Fruit fly (Drosophila melanogaster) whole organism, embryonic: Measurements from ENCODE around the gene NaPi-III.

Experiments
- CG12769 ChIP-seq: fragments of 200-800 bp; sonication (Bioruptor generic); optimal IDR thresholded peaks from 2 replicates; lab custom pipeline; 2019; ENCODE audit warnings: missing biosample characterization, mild to moderate bottlenecking, missing genetic modification characterization, moderate library complexity
- CG14965 ChIP-seq: fragments of 200-800 bp; sonication (Bioruptor generic); optimal IDR thresholded peaks from 2 replicates; lab custom pipeline; 2016; ENCODE audit warnings: missing biosample characterization, missing genetic modification characterization, borderline replicate concordance
- CG15073 ChIP-seq: fragments of 200-800 bp; sonication (Bioruptor generic); optimal IDR thresholded peaks from 2 replicates; lab custom pipeline; 2016; ENCODE audit warnings: missing biosample characterization, missing genetic modification characterization
- CG17361 ChIP-seq: fragments of 200-800 bp; sonication (Bioruptor generic); IDR thresholded peaks from 3 replicates; pipeline ENCODE4 v1.3.6; 2022; ENCODE audit warnings: missing biosample characterization, missing genetic modification characterization
- CG18619 ChIP-seq: fragments of 200-800 bp; sonication (Bioruptor generic); optimal IDR thresholded peaks from 3 replicates; lab custom pipeline; 2017; ENCODE audit warnings: missing biosample characterization, mild to moderate bottlenecking, missing genetic modification characterization
- CG30403 ChIP-seq: fragments of 200-800 bp; sonication (Bioruptor generic); optimal IDR thresholded peaks from 3 replicates; lab custom pipeline; 2016; ENCODE audit warnings: missing biosample characterization, missing genetic modification characterization
- CG3726 ChIP-seq: fragments of 200-800 bp; sonication (Bioruptor generic); IDR thresholded peaks from 3 replicates; pipeline ENCODE4, ENCODE4 v1.3.6; 2022; ENCODE audit warnings: missing biosample characterization, missing genetic modification characterization
- CG42726 ChIP-seq: fragments of 200-800 bp; sonication (Bioruptor generic); IDR thresholded peaks from 2 replicates; pipeline ENCODE4 v1.3.6; 2022; ENCODE audit warnings: missing biosample characterization, missing genetic modification characterization; ENCODE audit not compliant: partially characterized antibody
- CG6254 ChIP-seq: fragments of 200-800 bp; sonication (Bioruptor generic); optimal IDR thresholded peaks from 3 replicates; lab custom pipeline; 2017; ENCODE audit warnings: mild to moderate bottlenecking, missing biosample characterization, missing genetic modification reagents, missing genetic modification characterization
- CG7556 ChIP-seq: fragments of 200-800 bp; sonication (Bioruptor generic); optimal IDR thresholded peaks from 2 replicates; lab custom pipeline; 2017; ENCODE audit warnings: missing biosample characterization, mild to moderate bottlenecking, missing genetic modification characterization
- CG7786 ChIP-seq: fragments of 200-800 bp; sonication (Bioruptor generic); optimal IDR thresholded peaks from 2 replicates; lab custom pipeline; 2016; ENCODE audit warnings: missing biosample characterization, missing genetic modification characterization
- CG7839 ChIP-seq: fragments of 200-800 bp; sonication (Bioruptor generic); optimal IDR thresholded peaks from 3 replicates; lab custom pipeline; 2018; ENCODE audit warnings: missing biosample characterization, mild to moderate bottlenecking, missing genetic modification characterization, moderate library complexity
- CTCF ChIP-seq: fragments of 200-800 bp; sonication (Bioruptor generic); optimal IDR thresholded peaks from 2 replicates; lab custom pipeline; 2017; ENCODE audit warnings: missing biosample characterization, mild to moderate bottlenecking, missing genetic modification characterization, moderate library complexity
- CkIIα-i1 ChIP-seq: fragments of 200-800 bp; sonication (Bioruptor generic); IDR thresholded peaks from 2 replicates; pipeline ENCODE4 v1.3.6; 2022; ENCODE audit warnings: missing biosample characterization, missing genetic modification characterization
- D19B ChIP-seq: fragments of 200-800 bp; sonication (Bioruptor generic); optimal IDR thresholded peaks from 2 replicates; lab custom pipeline; 2017; ENCODE audit warnings: missing biosample characterization, mild to moderate bottlenecking, missing genetic modification characterization
- Dfd ChIP-seq, 2 experiments: fragments of >200 bp; optimal IDR thresholded peaks; 2 replicates each; lab custom pipeline; 2017; ENCODE audit warnings: missing biosample characterization in 2 of 2, missing genetic modification characterization in 2 of 2
- Eip74EF ChIP-seq, 2 experiments: fragments of 200-800 bp in 1 of 2; fragments of >200 bp in 1 of 2; sonication (Bioruptor generic) in 1 of 2; optimal IDR thresholded peaks; 2 replicates each; lab custom pipeline; 2017 to 2019; ENCODE audit warnings: missing biosample characterization in 2 of 2, missing genetic modification characterization in 2 of 2, mild to moderate bottlenecking in 1 of 2, moderate library complexity in 1 of 2
- Gsc ChIP-seq: fragments of 200-800 bp; sonication (Bioruptor generic); IDR thresholded peaks from 2 replicates; pipeline ENCODE4 v1.3.6; 2022; ENCODE audit warnings: missing biosample characterization, missing genetic modification characterization
- H2.0 ChIP-seq: fragments of 200-800 bp; sonication (Bioruptor generic); IDR thresholded peaks from 2 replicates; pipeline ENCODE4 v1.3.6; 2022; ENCODE audit warnings: missing biosample characterization, missing genetic modification characterization
- HLH4C ChIP-seq: fragments of 200-800 bp; sonication (Bioruptor generic); IDR thresholded peaks from 3 replicates; pipeline ENCODE4 v1.3.6; 2022; ENCODE audit warnings: missing biosample characterization, missing genetic modification characterization; ENCODE audit not compliant: partially characterized antibody
- HmgZ ChIP-seq: fragments of 200-800 bp; sonication (Bioruptor generic); optimal IDR thresholded peaks from 2 replicates; lab custom pipeline; 2018; ENCODE audit warnings: missing biosample characterization, mild to moderate bottlenecking, missing genetic modification characterization
- Jarid2 ChIP-seq: fragments of 200-800 bp; sonication (Bioruptor generic); optimal IDR thresholded peaks from 3 replicates; lab custom pipeline; 2017; ENCODE audit warnings: mild to moderate bottlenecking, missing biosample characterization, missing genetic modification reagents, missing genetic modification characterization
- Mrtf ChIP-seq: fragments of 200-800 bp; sonication (Bioruptor generic); IDR thresholded peaks from 3 replicates; pipeline ENCODE4 v1.3.6; 2022; ENCODE audit warnings: missing biosample characterization, missing genetic modification characterization
- Nf-YB ChIP-seq: fragments of 200-800 bp; sonication (Bioruptor generic); optimal IDR thresholded peaks from 3 replicates; lab custom pipeline; 2019; ENCODE audit warnings: missing biosample characterization, mild to moderate bottlenecking, missing genetic modification characterization, moderate library complexity
- Oaz ChIP-seq: fragments of 200-800 bp; sonication (Bioruptor generic); IDR thresholded peaks from 2 replicates; pipeline ENCODE4 v1.3.6; 2022; ENCODE audit warnings: missing biosample characterization, missing genetic modification characterization
- Scr ChIP-seq: fragments of 200-800 bp; sonication (Bioruptor generic); IDR thresholded peaks from 2 replicates; pipeline ENCODE4 v1.3.6; 2022; ENCODE audit warnings: missing biosample characterization, missing genetic modification characterization; ENCODE audit not compliant: partially characterized antibody
- Usf ChIP-seq: fragments of 200-800 bp; sonication (Bioruptor generic); optimal IDR thresholded peaks from 2 replicates; lab custom pipeline; 2017; ENCODE audit warnings: missing genotype, missing biosample characterization, missing genetic modification characterization
- ab ChIP-seq: fragments of 200-800 bp; sonication (Bioruptor generic); optimal IDR thresholded peaks from 2 replicates; lab custom pipeline; 2016; ENCODE audit warnings: missing biosample characterization, missing genetic modification characterization
- ap ChIP-seq: fragments of 200-800 bp; sonication (Bioruptor generic); IDR thresholded peaks from 2 replicates; pipeline ENCODE4 v1.3.6; 2022; ENCODE audit warnings: missing biosample characterization, missing genetic modification characterization
- br ChIP-seq: fragments of >200 bp; optimal IDR thresholded peaks from 2 replicates; lab custom pipeline; 2017
- bsh ChIP-seq, 2 experiments: fragments of 200-800 bp; sonication (Bioruptor generic); optimal IDR thresholded peaks; 2 replicates each; lab custom pipeline; 2017 to 2018; ENCODE audit warnings: mild to moderate bottlenecking in 2 of 2, missing biosample characterization in 2 of 2, missing genetic modification characterization in 2 of 2, moderate library complexity in 1 of 2
- cato ChIP-seq: fragments of 200-800 bp; sonication (Bioruptor generic); optimal IDR thresholded peaks from 2 replicates; lab custom pipeline; 2016; ENCODE audit warnings: missing biosample characterization, missing genetic modification characterization, borderline replicate concordance
- chinmo ChIP-seq: fragments of 200-800 bp; sonication (Bioruptor generic); IDR thresholded peaks from 4 replicates; pipeline ENCODE4 v1.3.6; 2022; ENCODE audit warnings: missing biosample characterization, missing genetic modification characterization; ENCODE audit not compliant: partially characterized antibody
- dm ChIP-seq: fragments of 200-800 bp; sonication (Bioruptor generic); optimal IDR thresholded peaks from 3 replicates; lab custom pipeline; 2016; ENCODE audit warnings: missing biosample characterization, missing genetic modification characterization
- exex ChIP-seq: fragments of 200-800 bp; sonication (Bioruptor generic); optimal IDR thresholded peaks from 4 replicates; lab custom pipeline; 2018; ENCODE audit warnings: missing biosample characterization, mild to moderate bottlenecking, missing genetic modification characterization, moderate library complexity
- gfzf ChIP-seq: fragments of 200-800 bp; sonication (Bioruptor generic); optimal IDR thresholded peaks from 2 replicates; lab custom pipeline; 2016; ENCODE audit warnings: missing biosample characterization, mild to moderate bottlenecking, missing genetic modification characterization, moderate library complexity
- gsb ChIP-seq: fragments of 200-800 bp; sonication (Bioruptor generic); IDR thresholded peaks from 2 replicates; pipeline ENCODE4 v1.3.6; 2022; ENCODE audit warnings: missing biosample characterization, missing genetic modification characterization
- hb ChIP-seq: fragments of 200-800 bp; sonication (Bioruptor generic); IDR thresholded peaks from 3 replicates; pipeline ENCODE4 v1.3.6; 2022; ENCODE audit warnings: missing biosample characterization, missing genetic modification characterization; ENCODE audit not compliant: partially characterized antibody
- hbn ChIP-seq: fragments of 200-800 bp; sonication (Bioruptor generic); IDR thresholded peaks from 2 replicates; pipeline ENCODE4 v1.3.6; 2022; ENCODE audit warnings: missing biosample characterization, missing genetic modification characterization; ENCODE audit not compliant: partially characterized antibody
- insv ChIP-seq, 2 experiments: fragments of 200-800 bp; sonication (Bioruptor generic); optimal IDR thresholded peaks; 3 replicates each; lab custom pipeline; 2016 to 2018; ENCODE audit warnings: missing biosample characterization in 2 of 2, missing genetic modification characterization in 2 of 2
- inv ChIP-seq: fragments of 200-800 bp; sonication (Bioruptor generic); IDR thresholded peaks from 2 replicates; pipeline ENCODE4 v1.3.6; 2022; ENCODE audit warnings: missing biosample characterization, missing genetic modification characterization; ENCODE audit not compliant: partially characterized antibody
- jing ChIP-seq: fragments of 200-800 bp; sonication (Bioruptor generic); optimal IDR thresholded peaks from 2 replicates; lab custom pipeline; 2018; ENCODE audit warnings: missing biosample characterization, mild to moderate bottlenecking, missing genetic modification characterization
- jumu ChIP-seq: fragments of 200-800 bp; sonication (Bioruptor generic); optimal IDR thresholded peaks from 3 replicates; lab custom pipeline; 2016; ENCODE audit warnings: missing biosample characterization, missing genetic modification characterization
- lbe ChIP-seq: fragments of 200-800 bp; sonication (Bioruptor generic); optimal IDR thresholded peaks from 2 replicates; lab custom pipeline; 2016; ENCODE audit warnings: missing biosample characterization, mild to moderate bottlenecking, missing genetic modification characterization
- maf-S ChIP-seq: fragments of 200-800 bp; sonication (Bioruptor generic); optimal IDR thresholded peaks from 2 replicates; lab custom pipeline; 2016; ENCODE audit warnings: missing biosample characterization, missing genetic modification characterization
- mld ChIP-seq: fragments of 200-800 bp; sonication (Bioruptor generic); IDR thresholded peaks from 3 replicates; pipeline ENCODE4 v1.3.6; 2022; ENCODE audit warnings: missing biosample characterization, missing genetic modification characterization; ENCODE audit not compliant: partially characterized antibody
- pfk ChIP-seq: fragments of 200-800 bp; sonication (Bioruptor generic); optimal IDR thresholded peaks from 2 replicates; lab custom pipeline; 2018; ENCODE audit warnings: missing biosample characterization, mild to moderate bottlenecking, missing genetic modification characterization, moderate library complexity
- tin ChIP-seq: fragments of 200-800 bp; sonication (Bioruptor generic); optimal IDR thresholded peaks from 3 replicates; lab custom pipeline; 2016; ENCODE audit warnings: missing biosample characterization, missing genetic modification characterization
- yki ChIP-seq: fragments of >200 bp; optimal IDR thresholded peaks from 3 replicates; lab custom pipeline; 2018

Gene NaPi-III

DNA sequence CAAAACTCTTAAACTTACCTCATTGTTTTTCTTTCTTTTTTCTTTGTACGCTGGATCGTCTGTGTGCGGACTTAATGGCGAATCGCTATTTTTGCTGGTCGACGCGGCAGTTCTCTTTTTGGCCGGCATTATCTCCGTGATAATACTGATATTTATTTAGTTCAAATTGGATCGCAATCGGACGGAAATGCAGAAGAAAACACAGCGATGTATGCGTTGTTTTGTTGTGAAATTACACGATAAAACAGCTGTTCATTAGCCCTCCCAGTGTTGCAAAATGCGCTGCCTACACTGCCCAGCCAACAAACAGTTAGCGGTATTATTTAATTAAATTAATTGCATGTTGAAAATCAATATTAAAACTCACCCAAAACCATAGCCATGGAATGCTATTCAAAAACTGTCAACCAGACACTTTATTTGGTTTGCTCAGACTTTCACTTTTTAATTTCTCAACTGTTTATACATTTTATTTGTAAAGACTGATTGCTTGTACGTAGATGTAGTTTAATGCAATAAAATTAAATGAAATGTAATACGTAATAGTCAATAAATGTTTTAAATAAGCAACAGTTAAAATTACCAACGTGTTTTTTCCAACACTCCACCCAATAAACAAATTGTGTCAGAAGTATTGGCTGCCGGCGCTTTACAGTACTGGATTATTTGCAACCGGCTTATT, 25.0 kb upstream of the NaPi-III start, which contains the start of the genes Irbp18 and APP-BP1 (continued):
- TF ChIP-seq bsh (GFP tag; optimal IDR thresholded peaks at IDR 0.05; lab: Kevin White, UChicago) (peak; percentile 84 to 92), exex (tag; lab: Kevin White, UChicago) (peak; percentile 72), mld (GFP tag; lab: Robert Waterston, UW) (no peak), Dfd (GFP tag; optimal IDR thresholded peaks at IDR 0.05; lab: Kevin White, UChicago) (no peak), CG30403 (GFP tag; lab: Kevin White, UChicago) (peak; percentile 98), chinmo (GFP tag; lab: Robert Waterston, UW) (0 out of 4 replicates have a peak, but pooled peaks have one; percentile 4), Usf (GFP tag; lab: Kevin White, UChicago) (peak; percentile 86), Oaz (GFP tag; lab: Robert Waterston, UW) (peak; percentile 70), tin (GFP tag; lab: Kevin White, UChicago) (peak; percentile 94), cato (GFP tag; lab: Kevin White, UChicago) (peak; percentile 91), jumu (GFP tag; lab: Kevin White, UChicago) (peak; percentile 92), CG3726 (GFP tag; lab: Robert Waterston, UW) (peak; percentile 91; the same call in 2 of the 3 replicates), H2.0 (GFP tag; lab: Robert Waterston, UW) (peak; percentile 76), gsb (GFP tag; lab: Robert Waterston, UW) (peak; percentile 72), Eip74EF (GFP tag; optimal IDR thresholded peaks at IDR 0.05; lab: Kevin White, UChicago) (peak in 1 of 2 experiments; percentile 84), CTCF (peak; percentile 50), ab (GFP tag; lab: Kevin White, UChicago) (peak; percentile 76), CG14965 (peak; percentile 50), pfk (GFP tag; lab: Kevin White, UChicago) (peak; percentile 17), yki (no peak), gfzf (peak; percentile 23), insv (GFP tag; optimal IDR thresholded peaks at IDR 0.05; lab: Kevin White, UChicago) (peak in 1 of 2 experiments; percentile 74), maf-S (GFP tag; lab: Kevin White, UChicago) (peak; percentile 94), br (lab: Kevin White, UChicago) (no peak), CG7556 (GFP tag; lab: Kevin White, UChicago) (peak; percentile 96), HmgZ (tag; lab: Kevin White, UChicago) (peak; percentile 96), CG15073 (GFP tag; lab: Kevin White, UChicago) (peak; percentile 45), Nf-YB (GFP tag; lab: Kevin White, UChicago) (peak; percentile 78), CkIIα-i1 (0 out of 2 replicates have a peak, but pooled peaks have one; percentile 31), jing (peak; percentile 92), dm (peak; percentile 86), CG12769 (tag; lab: Kevin White, UChicago) (peak; percentile 92), CG6254 (GFP tag; lab: Kevin White, UChicago) (peak; percentile 84), CG7839 (tag; lab: Kevin White, UChicago) (peak; percentile 94), inv (GFP tag; lab: Robert Waterston, UW) (no peak), Mrtf (peak; percentile 81), hb (GFP tag; lab: Robert Waterston, UW) (no peak), HLH4C (GFP tag; lab: Robert Waterston, UW) (no peak), Jarid2 (GFP tag; lab: Kevin White, UChicago) (peak; percentile 76), CG17361 (peak; percentile 97), Scr (no peak), Gsc (peak; percentile 58; the same call in 1 of the 2 replicates), CG18619 (GFP tag; lab: Kevin White, UChicago) (peak; percentile 95), CG7786 (GFP tag; lab: Kevin White, UChicago) (peak; percentile 94), D19B (peak; percentile 86), ap (GFP tag; lab: Robert Waterston, UW) (peak; percentile 67), CG42726 (GFP tag; lab: Robert Waterston, UW) (no peak), lbe (GFP tag; lab: Kevin White, UChicago) (peak; percentile 92), hbn (GFP tag; lab: Robert Waterston, UW) (0 out of 2 replicates have a peak, but pooled peaks have one; percentile 25)
